Worm (Caenorhabditis elegans) whole organism, L1 larva: ENCODE measurements around the gene F54D5.2.

Source experiments
- C04F5.9 ChIP-seq: sonication (generic microtip); optimal IDR thresholded peaks from 2 replicates; lab custom pipeline; 2016; ENCODE audit warnings: missing genetic modification characterization, missing compliant biosample characterization
- C34B4.2 ChIP-seq: sonication (generic microtip); optimal IDR thresholded peaks from 2 replicates; lab custom pipeline; 2017; ENCODE audit warnings: mild to moderate bottlenecking, missing genetic modification characterization, missing compliant biosample characterization
- F16B12.6 ChIP-seq: fragments of 150-350 bp; optimal IDR thresholded peaks from 2 replicates; lab custom pipeline; 2014; ENCODE audit warnings: missing biosample characterization, missing genetic modification characterization
- Y116A8C.19 ChIP-seq: sonication (generic microtip); optimal IDR thresholded peaks from 2 replicates; lab custom pipeline; 2016; ENCODE audit warnings: missing compliant biosample characterization, missing genetic modification characterization, borderline replicate concordance
- aha-1 ChIP-seq: fragments of 150-350 bp; optimal IDR thresholded peaks from 2 replicates; lab custom pipeline; 2014; ENCODE audit warnings: missing biosample characterization, missing genetic modification characterization
- aly-2 ChIP-seq: fragments of 150-350 bp; optimal IDR thresholded peaks from 2 replicates; lab custom pipeline; 2014; ENCODE audit warnings: missing biosample characterization, missing genetic modification characterization
- ama-1 ChIP-seq: fragments of 150-350 bp; optimal IDR thresholded peaks from 2 replicates; lab custom pipeline; 2014
- ceh-63 ChIP-seq: fragments of 200-800 bp; sonication (Bioruptor generic); optimal IDR thresholded peaks from 2 replicates; lab custom pipeline; 2018; ENCODE audit warnings: mild to moderate bottlenecking, missing genetic modification characterization, missing compliant biosample characterization
- ceh-82 ChIP-seq, 3 experiments: fragments of 150-350 bp in 1 of 3; sonication (generic microtip) in 2 of 3; optimal IDR thresholded peaks; 2 replicates each; lab custom pipeline; 2014 to 2017; ENCODE audit warnings: missing biosample characterization in 3 of 3, missing genetic modification characterization in 3 of 3
- dsc-1 ChIP-seq: sonication (generic microtip); optimal IDR thresholded peaks from 2 replicates; lab custom pipeline; 2016; ENCODE audit warnings: mild to moderate bottlenecking, missing genetic modification characterization, missing compliant biosample characterization
- efl-1 ChIP-seq, 4 experiments: fragments of 150-350 bp; optimal IDR thresholded peaks in 3 of 4; peaks in 1 of 4; 1 replicate in 1 of 4; 2 replicates in 3 of 4; lab custom pipeline; 2014; ENCODE audit warnings: missing biosample characterization in 2 of 4, missing genetic modification characterization in 2 of 4, missing genetic modification reagents in 2 of 4
- egl-13 ChIP-seq: sonication (generic microtip); optimal IDR thresholded peaks from 2 replicates; lab custom pipeline; 2016; ENCODE audit warnings: missing genotype, missing genetic modification reagents, missing genetic modification characterization, missing compliant biosample characterization
- elt-2 ChIP-seq: sonication (generic microtip); optimal IDR thresholded peaks from 2 replicates; lab custom pipeline; 2016; ENCODE audit warnings: missing genetic modification characterization, mild to moderate bottlenecking, inconsistent platforms, missing compliant biosample characterization, missing genetic modification reagents
- elt-3 ChIP-seq, 6 experiments: fragments of 150-350 bp in 1 of 6; sonication (generic microtip); optimal IDR thresholded peaks; 2 replicates each; lab custom pipeline; 2017 to 2018; ENCODE audit warnings: missing biosample characterization in 6 of 6, missing genetic modification characterization in 6 of 6, inconsistent platforms in 1 of 6
- grh-1 ChIP-seq: fragments of 200-800 bp; sonication (Bioruptor generic); IDR thresholded peaks from 2 replicates; pipeline ENCODE4 v1.3.6; 2022; ENCODE audit warnings: missing genetic modification reagents, missing genetic modification characterization, missing compliant biosample characterization
- hlh-17 ChIP-seq: fragments of 200-800 bp; sonication (Bioruptor generic); optimal IDR thresholded peaks from 2 replicates; lab custom pipeline; 2018; ENCODE audit warnings: missing genetic modification characterization, mild to moderate bottlenecking, missing compliant biosample characterization, moderate library complexity, borderline replicate concordance
- hlh-4 ChIP-seq: sonication (generic microtip); optimal IDR thresholded peaks from 2 replicates; lab custom pipeline; 2016; ENCODE audit warnings: mild to moderate bottlenecking, missing genetic modification characterization, missing compliant biosample characterization
- isw-1 ChIP-seq: fragments of 200-800 bp; sonication (Bioruptor generic); IDR thresholded peaks from 2 replicates; pipeline ENCODE4 v1.3.6; 2022; ENCODE audit warnings: missing genetic modification characterization, missing compliant biosample characterization
- lin-13 ChIP-seq: fragments of 150-350 bp; optimal IDR thresholded peaks from 2 replicates; lab custom pipeline; 2014; ENCODE audit warnings: missing biosample characterization, missing genetic modification reagents, missing genetic modification characterization
- lin-14 ChIP-seq: fragments of 200-800 bp; sonication (Bioruptor generic); optimal IDR thresholded peaks from 2 replicates; lab custom pipeline; 2018; ENCODE audit warnings: mild to moderate bottlenecking, missing genetic modification characterization, moderate library complexity, missing compliant biosample characterization
- lin-15B ChIP-seq: fragments of 150-350 bp; sonication (generic microtip); optimal IDR thresholded peaks from 3 replicates; lab custom pipeline; 2014; ENCODE audit warnings: missing biosample characterization, missing genetic modification characterization
- lir-3 ChIP-seq: sonication (generic microtip); optimal IDR thresholded peaks from 2 replicates; lab custom pipeline; 2016; ENCODE audit warnings: mild to moderate bottlenecking, missing genetic modification characterization, moderate library complexity, missing compliant biosample characterization; ENCODE audit not compliant: poor library complexity
- lsy-2 ChIP-seq, 2 experiments: fragments of 150-350 bp; optimal IDR thresholded peaks; 2 replicates each; lab custom pipeline; 2014; ENCODE audit warnings: missing biosample characterization in 2 of 2, missing genetic modification characterization in 2 of 2
- mef-2 ChIP-seq: fragments of 150-350 bp; optimal IDR thresholded peaks from 2 replicates; lab custom pipeline; 2014; ENCODE audit warnings: missing biosample characterization, missing genetic modification characterization
- nhr-28 ChIP-seq: fragments of 150-350 bp; optimal IDR thresholded peaks from 2 replicates; lab custom pipeline; 2014; ENCODE audit warnings: missing biosample characterization, missing genetic modification characterization
- nhr-47 ChIP-seq: sonication (generic microtip); optimal IDR thresholded peaks from 2 replicates; lab custom pipeline; 2016; ENCODE audit warnings: mild to moderate bottlenecking, missing genetic modification characterization, moderate library complexity, missing compliant biosample characterization
- nhr-77 ChIP-seq: fragments of 150-350 bp; optimal IDR thresholded peaks from 2 replicates; lab custom pipeline; 2014; ENCODE audit warnings: missing biosample characterization, missing genetic modification characterization
- nhr-84 ChIP-seq: sonication (generic microtip); optimal IDR thresholded peaks from 2 replicates; lab custom pipeline; 2017; ENCODE audit warnings: missing biosample characterization, missing genetic modification characterization
- nhr-85 ChIP-seq: sonication (generic microtip); peaks from one replicate; lab custom pipeline; 2016; ENCODE audit warnings: missing genetic modification characterization, inconsistent platforms, missing compliant biosample characterization
- pax-3 ChIP-seq: fragments of 200-800 bp; sonication (Bioruptor generic); optimal IDR thresholded peaks from 2 replicates; lab custom pipeline; 2018; ENCODE audit warnings: mild to moderate bottlenecking, missing genetic modification characterization, moderate library complexity, missing compliant biosample characterization
- pqm-1 ChIP-seq: sonication (generic microtip); optimal IDR thresholded peaks from 3 replicates; lab custom pipeline; 2017; ENCODE audit warnings: missing biosample characterization, missing genetic modification characterization
- rnt-1 ChIP-seq: sonication (generic microtip); optimal IDR thresholded peaks from 2 replicates; lab custom pipeline; 2016; ENCODE audit warnings: mild to moderate bottlenecking, missing genetic modification characterization, moderate library complexity, missing compliant biosample characterization
- skn-1 ChIP-seq: fragments of 150-350 bp; optimal IDR thresholded peaks from 2 replicates; lab custom pipeline; 2014; ENCODE audit warnings: missing biosample characterization, missing genetic modification characterization
- snpc-4 ChIP-seq: fragments of 150-350 bp; optimal IDR thresholded peaks from 2 replicates; lab custom pipeline; 2014; ENCODE audit warnings: missing biosample characterization, missing genetic modification characterization
- snu-23 ChIP-seq: sonication (generic microtip); optimal IDR thresholded peaks from 2 replicates; lab custom pipeline; 2016; ENCODE audit warnings: missing genetic modification characterization, missing compliant biosample characterization
- sox-4 ChIP-seq: sonication (generic microtip); optimal IDR thresholded peaks from 2 replicates; lab custom pipeline; 2016; ENCODE audit warnings: missing genetic modification characterization, missing compliant biosample characterization
- swsn-7 ChIP-seq: sonication (generic microtip); optimal IDR thresholded peaks from 2 replicates; lab custom pipeline; 2016; ENCODE audit warnings: missing genetic modification characterization, missing compliant biosample characterization
- tbx-2 ChIP-seq: sonication (generic microtip); optimal IDR thresholded peaks from 2 replicates; lab custom pipeline; 2016; ENCODE audit warnings: missing genetic modification characterization, missing compliant biosample characterization
- tlp-1 ChIP-seq: fragments of 150-350 bp; optimal IDR thresholded peaks from 2 replicates; lab custom pipeline; 2014; ENCODE audit warnings: missing biosample characterization, missing genetic modification characterization
- unc-30 ChIP-seq: sonication (generic microtip); optimal IDR thresholded peaks from 2 replicates; lab custom pipeline; 2017; ENCODE audit warnings: missing biosample characterization, missing genetic modification characterization
- unc-62 ChIP-seq: fragments of 150-350 bp; optimal IDR thresholded peaks from 2 replicates; lab custom pipeline; 2014; ENCODE audit warnings: missing biosample characterization, missing genetic modification reagents, missing genetic modification characterization
- vab-15 ChIP-seq: sonication (generic microtip); optimal IDR thresholded peaks from 2 replicates; lab custom pipeline; 2017; ENCODE audit warnings: missing genotype, mild to moderate bottlenecking, missing genetic modification characterization, missing compliant biosample characterization
- zag-1 ChIP-seq: fragments of 150-350 bp; optimal IDR thresholded peaks from 2 replicates; lab custom pipeline; 2014; ENCODE audit warnings: missing biosample characterization, missing genetic modification characterization
- zip-4 ChIP-seq: fragments of 200-800 bp; sonication (Bioruptor generic); optimal IDR thresholded peaks from 2 replicates; lab custom pipeline; 2018; ENCODE audit warnings: mild to moderate bottlenecking, missing genetic modification characterization, moderate library complexity, missing compliant biosample characterization

F54D5.2 gene

ce11 chrII:11619895-11620439, 47.0 kb downstream of the F54D5.2 start (continued):
- TF ChIP-seq F16B12.6: peak; percentile 2
- TF ChIP-seq ceh-63: no peak
- TF ChIP-seq pax-3 (tag; lab: Kevin White, UChicago): no peak
- TF ChIP-seq mef-2 (tag; lab: Kevin White, UChicago): no peak
- TF ChIP-seq isw-1 (GFP tag; lab: Robert Waterston, UW): peak; percentile 11; the same call in 1 of the 2 replicates
- no peak for TF ChIP-seq aly-2
- TF ChIP-seq lir-3 (tag; lab: Kevin White, UChicago): no peak
- TF ChIP-seq unc-30: no peak
- TF ChIP-seq vab-15: no peak
- no peak for TF ChIP-seq sox-4 (tag; lab: Kevin White, UChicago)
- TF ChIP-seq zip-4: no peak
- peak; percentile 66 for TF ChIP-seq nhr-47 (tag; lab: Kevin White, UChicago)
- TF ChIP-seq Y116A8C.19 (tag; lab: Kevin White, UChicago): no peak
- TF ChIP-seq tlp-1: no peak
- no peak for TF ChIP-seq ama-1
- TF ChIP-seq elt-3 (tag; optimal IDR thresholded peaks at IDR 0.05; lab: Kevin White, UChicago): peak in 2 of 6 experiments; percentile 8 to 52
- no peak for TF ChIP-seq C34B4.2 (tag; lab: Kevin White, UChicago)
- peak; percentile 42 for TF ChIP-seq lin-15B (tag; lab: Kevin White, UChicago)
- no peak for TF ChIP-seq nhr-84 (tag; lab: Kevin White, UChicago)
- TF ChIP-seq efl-1 (optimal IDR thresholded peaks at IDR 0.05; lab: Kevin White, UChicago): peak; percentile 43 to 46
- TF ChIP-seq efl-1 (GFP tag; optimal IDR thresholded peaks at IDR 0.05 in 1 of 2; lab: Kevin White, UChicago): peak in 1 of 2 experiments; percentile 23
- TF ChIP-seq skn-1 (tag; lab: Kevin White, UChicago): peak; percentile 32
- peak; percentile 79 for TF ChIP-seq nhr-85 (tag; lab: Kevin White, UChicago)
- no peak for TF ChIP-seq unc-62 (GFP tag; lab: Kevin White, UChicago)
- TF ChIP-seq grh-1: peak; percentile 40; the same call in 1 of the 2 replicates
- TF ChIP-seq hlh-4 (tag; lab: Kevin White, UChicago): no peak
- TF ChIP-seq nhr-28 (tag; lab: Kevin White, UChicago): no peak
- TF ChIP-seq C04F5.9: no peak
- no peak for TF ChIP-seq zag-1 (tag; lab: Kevin White, UChicago)
- TF ChIP-seq elt-2 (tag; lab: Kevin White, UChicago): no peak
- TF ChIP-seq pqm-1 (tag; lab: Kevin White, UChicago): no peak
- peak; percentile 68 for TF ChIP-seq snu-23 (GFP tag; lab: Kevin White, UChicago)
- peak; percentile 63 for TF ChIP-seq rnt-1 (tag; lab: Kevin White, UChicago)

ce11 chrII:11620630-11621246, 47.8 kb downstream of the F54D5.2 start:
- TF ChIP-seq hlh-17 (GFP tag; lab: Kevin White, UChicago): no peak
- no peak for TF ChIP-seq snpc-4 (tag; lab: Kevin White, UChicago)
- TF ChIP-seq efl-1 (optimal IDR thresholded peaks at IDR 0.05; lab: Kevin White, UChicago): no peak
- TF ChIP-seq efl-1 (GFP tag; optimal IDR thresholded peaks at IDR 0.05 in 1 of 2; lab: Kevin White, UChicago): peak in 1 of 2 experiments; percentile 73
- no peak for TF ChIP-seq lin-13 (GFP tag; lab: Kevin White, UChicago)
- peak; percentile 67 for TF ChIP-seq nhr-85 (tag; lab: Kevin White, UChicago)
- TF ChIP-seq lsy-2 (tag; optimal IDR thresholded peaks at IDR 0.05; lab: Kevin White, UChicago): peak in 1 of 2 experiments; percentile 33
- TF ChIP-seq, all 84 proteins: peak for 3

- TF ChIP-seq nhr-77: no peak
- TF ChIP-seq lin-14 (GFP tag; lab: Kevin White, UChicago): peak; percentile 59
- no peak for TF ChIP-seq sox-4 (tag; lab: Kevin White, UChicago)
- no peak for TF ChIP-seq pax-3 (tag; lab: Kevin White, UChicago)
- TF ChIP-seq egl-13 (tag; lab: Kevin White, UChicago): no peak
- peak; percentile 11 for TF ChIP-seq aly-2
- TF ChIP-seq zip-4: no peak
- no peak for TF ChIP-seq aha-1 (tag; lab: Kevin White, UChicago)
- no peak for TF ChIP-seq swsn-7 (tag; lab: Kevin White, UChicago)
- TF ChIP-seq tbx-2 (tag; lab: Kevin White, UChicago): no peak
- TF ChIP-seq snpc-4 (tag; lab: Kevin White, UChicago): no peak
- no peak for TF ChIP-seq lin-13 (GFP tag; lab: Kevin White, UChicago)
- TF ChIP-seq elt-2 (tag; lab: Kevin White, UChicago): no peak
- TF ChIP-seq dsc-1 (tag; lab: Kevin White, UChicago): no peak
- no peak for TF ChIP-seq ceh-82 (tag; optimal IDR thresholded peaks at IDR 0.05; lab: Kevin White, UChicago)
Observed at ce11 chrII:11621576-11621975, 48.6 kb downstream of the F54D5.2 start.
